Fruit fly (Drosophila melanogaster) whole organism, prepupa: ENCODE measurements around the gene Proc.

ENCODE experiments used
- Blimp-1 ChIP-seq: fragments of 200-800 bp; sonication (Bioruptor generic); optimal IDR thresholded peaks from 3 replicates; lab custom pipeline; 2017; ENCODE audit warnings: missing biosample characterization, missing genetic modification characterization, mild to moderate bottlenecking, moderate library complexity, missing genetic modification reagents
- CG10669 ChIP-seq: fragments of 200-800 bp; sonication (Bioruptor generic); optimal IDR thresholded peaks from 3 replicates; lab custom pipeline; 2018; ENCODE audit warnings: missing biosample characterization, mild to moderate bottlenecking, missing genetic modification characterization, moderate library complexity
- CG11294 ChIP-seq: fragments of 200-800 bp; sonication (Bioruptor generic); IDR thresholded peaks from 2 replicates; pipeline ENCODE4 v1.3.6; 2022; ENCODE audit warnings: missing biosample characterization, missing genetic modification characterization
- CG11902 ChIP-seq: fragments of 200-800 bp; sonication (Bioruptor generic); optimal IDR thresholded peaks from 3 replicates; lab custom pipeline; 2016; ENCODE audit warnings: missing biosample characterization, missing genetic modification characterization
- CG15336 ChIP-seq: fragments of 200-800 bp; sonication (Bioruptor generic); IDR thresholded peaks from 2 replicates; pipeline ENCODE4 v1.3.6; 2022; ENCODE audit warnings: missing biosample characterization, missing genetic modification characterization
- CG1621 ChIP-seq: fragments of 200-800 bp; sonication (Bioruptor generic); optimal IDR thresholded peaks from 3 replicates; lab custom pipeline; 2018; ENCODE audit warnings: missing biosample characterization, mild to moderate bottlenecking, missing genetic modification characterization
- CG3032 ChIP-seq: fragments of 200-800 bp; optimal IDR thresholded peaks from 2 replicates; lab custom pipeline; 2019; ENCODE audit warnings: missing biosample characterization, mild to moderate bottlenecking, missing genetic modification characterization, moderate library complexity
- CG32006 ChIP-seq: fragments of 200-800 bp; sonication (Bioruptor generic); optimal IDR thresholded peaks from 3 replicates; lab custom pipeline; 2017; ENCODE audit warnings: missing biosample characterization, mild to moderate bottlenecking, missing genetic modification characterization
- CG3919 ChIP-seq: fragments of 200-800 bp; sonication (Bioruptor generic); optimal IDR thresholded peaks from 3 replicates; lab custom pipeline; 2016; ENCODE audit warnings: missing biosample characterization, missing genetic modification characterization
- CG6276 ChIP-seq: fragments of 200-800 bp; sonication (Bioruptor generic); optimal IDR thresholded peaks from 2 replicates; lab custom pipeline; 2017; ENCODE audit warnings: missing biosample characterization, mild to moderate bottlenecking, missing genetic modification characterization
- CG6808 ChIP-seq: fragments of 200-800 bp; sonication (Bioruptor generic); optimal IDR thresholded peaks from 3 replicates; lab custom pipeline; 2017; ENCODE audit warnings: missing biosample characterization, missing genetic modification characterization, mild to moderate bottlenecking, moderate library complexity, missing genetic modification reagents
- CG7368 ChIP-seq: fragments of 200-800 bp; sonication (Bioruptor generic); optimal IDR thresholded peaks from 3 replicates; lab custom pipeline; 2016; ENCODE audit warnings: missing biosample characterization, missing genetic modification characterization
- CG8119 ChIP-seq: fragments of 200-800 bp; sonication (Bioruptor generic); IDR thresholded peaks from 3 replicates; pipeline ENCODE4 v1.3.6; 2022; ENCODE audit warnings: missing biosample characterization, missing genetic modification characterization
- CG8319 ChIP-seq: fragments of 200-800 bp; sonication (Bioruptor generic); optimal IDR thresholded peaks from 3 replicates; lab custom pipeline; 2016; ENCODE audit warnings: missing biosample characterization, missing genetic modification characterization
- CG8632 ChIP-seq: fragments of 200-800 bp; sonication (Bioruptor generic); optimal IDR thresholded peaks from 3 replicates; lab custom pipeline; 2016; ENCODE audit warnings: missing biosample characterization, missing genetic modification characterization
- Eip75B ChIP-seq: fragments of 200-800 bp; sonication (Bioruptor generic); optimal IDR thresholded peaks from 3 replicates; lab custom pipeline; 2016; ENCODE audit warnings: missing biosample characterization, missing genetic modification characterization
- Eip78C ChIP-seq: fragments of 200-800 bp; sonication (Bioruptor generic); peaks from one replicate; lab custom pipeline; 2016; ENCODE audit warnings: missing biosample characterization, missing genetic modification characterization
- Eip93F ChIP-seq: fragments of 200-800 bp; sonication (Bioruptor generic); optimal IDR thresholded peaks from 2 replicates; lab custom pipeline; 2016; ENCODE audit warnings: missing biosample characterization, mild to moderate bottlenecking, missing genetic modification characterization
- Ets21C ChIP-seq: fragments of 200-800 bp; sonication (Bioruptor generic); optimal IDR thresholded peaks from 3 replicates; lab custom pipeline; 2016; ENCODE audit warnings: missing biosample characterization, missing genetic modification characterization
- Ets96B ChIP-seq: fragments of 200-800 bp; optimal IDR thresholded peaks from 2 replicates; lab custom pipeline; 2019; ENCODE audit warnings: missing biosample characterization, mild to moderate bottlenecking, missing genetic modification characterization, moderate library complexity
- Hr4 ChIP-seq: fragments of 200-800 bp; sonication (Bioruptor generic); optimal IDR thresholded peaks from 3 replicates; lab custom pipeline; 2016; ENCODE audit warnings: missing biosample characterization, missing genetic modification characterization
- Lpt ChIP-seq: fragments of 200-800 bp; sonication (Bioruptor generic); optimal IDR thresholded peaks from 3 replicates; lab custom pipeline; 2016; ENCODE audit warnings: missing biosample characterization, missing genetic modification characterization
- Met ChIP-seq: fragments of 200-800 bp; sonication (Bioruptor generic); optimal IDR thresholded peaks from 3 replicates; lab custom pipeline; 2016; ENCODE audit warnings: missing biosample characterization, missing genetic modification characterization
- OdsH ChIP-seq: fragments of 200-800 bp; sonication (Bioruptor generic); optimal IDR thresholded peaks from 3 replicates; lab custom pipeline; 2016; ENCODE audit warnings: missing biosample characterization, missing genetic modification characterization
- achi ChIP-seq: fragments of 200-800 bp; sonication (Bioruptor generic); optimal IDR thresholded peaks from 3 replicates; lab custom pipeline; 2016; ENCODE audit warnings: missing biosample characterization, missing genetic modification characterization
- acj6 ChIP-seq: fragments of 200-800 bp; sonication (Bioruptor generic); optimal IDR thresholded peaks from 3 replicates; lab custom pipeline; 2016; ENCODE audit warnings: missing biosample characterization, missing genetic modification characterization
- cyc ChIP-seq: fragments of 200-800 bp; sonication (Bioruptor generic); optimal IDR thresholded peaks from 3 replicates; lab custom pipeline; 2016; ENCODE audit warnings: missing biosample characterization, missing genetic modification characterization
- dsx ChIP-seq: fragments of 200-800 bp; optimal IDR thresholded peaks from 3 replicates; lab custom pipeline; 2019; ENCODE audit warnings: missing biosample characterization, mild to moderate bottlenecking, missing genetic modification characterization, moderate library complexity; ENCODE audit not compliant: poor library complexity, severe bottlenecking
- eg ChIP-seq: fragments of 200-800 bp; sonication (Bioruptor generic); IDR thresholded peaks from 3 replicates; pipeline ENCODE4 v1.3.6; 2022; ENCODE audit warnings: missing biosample characterization, missing genetic modification characterization
- esn ChIP-seq: fragments of 200-800 bp; sonication (Bioruptor generic); optimal IDR thresholded peaks from 2 replicates; lab custom pipeline; 2016; ENCODE audit warnings: missing biosample characterization, mild to moderate bottlenecking, missing genetic modification characterization, moderate library complexity
- fd59A ChIP-seq: fragments of 200-800 bp; sonication (Bioruptor generic); optimal IDR thresholded peaks from 2 replicates; lab custom pipeline; 2017; ENCODE audit warnings: missing biosample characterization, mild to moderate bottlenecking, missing genetic modification characterization, missing genetic modification reagents
- fd85E ChIP-seq: fragments of 200-800 bp; sonication (Bioruptor generic); optimal IDR thresholded peaks from 3 replicates; lab custom pipeline; 2016; ENCODE audit warnings: missing biosample characterization, missing genetic modification characterization
- fkh ChIP-seq: fragments of 200-800 bp; sonication (Bioruptor generic); optimal IDR thresholded peaks from 3 replicates; lab custom pipeline; 2017; ENCODE audit warnings: missing biosample characterization, mild to moderate bottlenecking, missing genetic modification characterization, moderate library complexity
- pdm3 ChIP-seq: fragments of 200-800 bp; sonication (Bioruptor generic); optimal IDR thresholded peaks from 3 replicates; lab custom pipeline; 2016; ENCODE audit warnings: missing biosample characterization, missing genetic modification characterization
- salr ChIP-seq, 2 experiments: fragments of 200-800 bp; sonication (Bioruptor generic); optimal IDR thresholded peaks; 3 replicates each; lab custom pipeline; 2016 to 2018; ENCODE audit warnings: missing biosample characterization in 2 of 2, missing genetic modification characterization in 2 of 2, mild to moderate bottlenecking in 1 of 2
- spab ChIP-seq: fragments of 200-800 bp; sonication (Bioruptor generic); optimal IDR thresholded peaks from 2 replicates; lab custom pipeline; 2017; ENCODE audit warnings: missing biosample characterization, mild to moderate bottlenecking, missing genetic modification characterization, missing genetic modification reagents
- ss ChIP-seq, 2 experiments: fragments of 200-800 bp; sonication (Bioruptor generic); optimal IDR thresholded peaks; 2 replicates in 1 of 2; 3 replicates in 1 of 2; lab custom pipeline; 2017 to 2018; ENCODE audit warnings: mild to moderate bottlenecking in 2 of 2, missing biosample characterization in 2 of 2, missing genetic modification characterization in 2 of 2, moderate library complexity in 1 of 2
- svp ChIP-seq: fragments of 200-800 bp; sonication (Bioruptor generic); peaks from one replicate; lab custom pipeline; 2016; ENCODE audit warnings: missing biosample characterization, missing genetic modification characterization
- vri ChIP-seq: fragments of 200-800 bp; sonication (Bioruptor generic); optimal IDR thresholded peaks from 3 replicates; lab custom pipeline; 2016; ENCODE audit warnings: missing biosample characterization, mild to moderate bottlenecking, missing genetic modification characterization

Gene Proc

dm6 chr2L:7870212-7870611 lies 1.0 kb downstream of the Proc start:
- TF ChIP-seq CG32006 (peak; percentile 34), esn (no peak), fd85E (GFP tag; lab: Kevin White, UChicago) (no peak), svp (GFP tag; lab: Kevin White, UChicago) (peak; percentile 71), CG11294 (GFP tag; lab: Robert Waterston, UW) (0 out of 2 replicates have a peak, but pooled peaks have one; percentile 10), Eip78C (GFP tag; lab: Kevin White, UChicago) (peak; percentile 34), OdsH (GFP tag; lab: Kevin White, UChicago) (no peak), CG3032 (tag; lab: Kevin White, UChicago) (no peak), eg (peak; percentile 17; the same call in 1 of the 3 replicates)

dm6 chr2L:7868608-7869007 lies 2.6 kb downstream of the Proc start:
- peak; percentile 43 for TF ChIP-seq dsx (GFP tag; lab: Kevin White, UChicago)
- no peak for TF ChIP-seq Met (GFP tag; lab: Kevin White, UChicago)
- TF ChIP-seq Eip93F (GFP tag; lab: Kevin White, UChicago), result no peak
- peak; percentile 44 for TF ChIP-seq CG10669
- TF ChIP-seq ss (GFP tag; optimal IDR thresholded peaks at IDR 0.05; lab: Kevin White, UChicago), result peak in 1 of 2 experiments; percentile 30
- TF ChIP-seq vri, result no peak
- TF ChIP-seq CG32006, result peak; percentile 36
- TF ChIP-seq CG3919 (GFP tag; lab: Kevin White, UChicago), result peak; percentile 33
- TF ChIP-seq fkh, result no peak
- TF ChIP-seq salr (GFP tag; optimal IDR thresholded peaks at IDR 0.05; lab: Kevin White, UChicago), result peak in 1 of 2 experiments; percentile 20
- no peak for TF ChIP-seq CG11902
- peak; percentile 2 for TF ChIP-seq CG6276 (GFP tag; lab: Kevin White, UChicago)
- no peak for TF ChIP-seq fd85E (GFP tag; lab: Kevin White, UChicago)
- no peak for TF ChIP-seq Lpt
- TF ChIP-seq CG8119, result peak; percentile 37; the same call in 1 of the 3 replicates
- TF ChIP-seq cyc (GFP tag; lab: Kevin White, UChicago), result no peak
- TF ChIP-seq CG7368 (GFP tag; lab: Kevin White, UChicago), result no peak
- TF ChIP-seq Ets21C, result no peak
- TF ChIP-seq CG8632 (GFP tag; lab: Kevin White, UChicago), result no peak
- peak; percentile 5 for TF ChIP-seq achi (GFP tag; lab: Kevin White, UChicago)
- TF ChIP-seq eg, result 0 out of 3 replicates have a peak, but pooled peaks have one; percentile 25
- peak; percentile 6 for TF ChIP-seq acj6 (GFP tag; lab: Kevin White, UChicago)
- TF ChIP-seq OdsH (GFP tag; lab: Kevin White, UChicago), result peak; percentile 36
- TF ChIP-seq CG6808 (GFP tag; lab: Kevin White, UChicago), result peak; percentile 10
- peak; percentile 1 for TF ChIP-seq CG8319
- TF ChIP-seq Eip78C (GFP tag; lab: Kevin White, UChicago), result peak; percentile 78
- peak; percentile 18 for TF ChIP-seq Hr4 (GFP tag; lab: Kevin White, UChicago)
- TF ChIP-seq svp (GFP tag; lab: Kevin White, UChicago), result no peak
- TF ChIP-seq pdm3 (GFP tag; lab: Kevin White, UChicago), result peak; percentile 12
- peak; percentile 13 for TF ChIP-seq CG1621 (tag; lab: Kevin White, UChicago)
- 0 out of 2 replicates have a peak, but pooled peaks have one; percentile 13 for TF ChIP-seq CG15336 (GFP tag; lab: Robert Waterston, UW)
- TF ChIP-seq Eip75B (GFP tag; lab: Kevin White, UChicago), result peak; percentile 18
- peak; percentile 40 for TF ChIP-seq Ets96B
- peak; percentile 33 for TF ChIP-seq spab (GFP tag; lab: Kevin White, UChicago)
- TF ChIP-seq CG3032 (tag; lab: Kevin White, UChicago), result peak; percentile 35

- TF ChIP-seq pdm3 (GFP tag; lab: Kevin White, UChicago), result no peak
- no peak for TF ChIP-seq fd59A (GFP tag; lab: Kevin White, UChicago)
- TF ChIP-seq Blimp-1 (GFP tag; lab: Kevin White, UChicago), result peak; percentile 88
- TF ChIP-seq ss (GFP tag; optimal IDR thresholded peaks at IDR 0.05; lab: Kevin White, UChicago), result no peak
- TF ChIP-seq, all 60 proteins: peak for 1
Observed at dm6 chr2L:7861733-7862132, 9.5 kb downstream of the Proc start.
